Fruit fly (Drosophila melanogaster) whole organism: ENCODE results near the gene Iru.

Source experiments
- CG8478 ChIP-seq: fragments of >200 bp; optimal IDR thresholded peaks from 2 replicates; lab custom pipeline; 2018; ENCODE audit warnings: inconsistent platforms
- Dll ChIP-seq: fragments of >200 bp; optimal IDR thresholded peaks from 2 replicates; lab custom pipeline; 2017
- EcR ChIP-seq, 2 experiments: fragments of >200 bp; optimal IDR thresholded peaks; 2 replicates each; lab custom pipeline; 2017; ENCODE audit warnings: missing biosample characterization in 2 of 2, missing genetic modification characterization in 2 of 2, missing genetic modification reagents in 2 of 2
- psq ChIP-seq: fragments of >200 bp; optimal IDR thresholded peaks from 2 replicates; lab custom pipeline; 2017
- usp ChIP-seq: fragments of >200 bp; optimal IDR thresholded peaks from 2 replicates; lab custom pipeline; 2017; ENCODE audit warnings: missing biosample characterization, missing genetic modification characterization, mixed read lengths

dm6 chr3R:9013765-9014380 is 7.6 kb downstream of the Iru start:
- TF ChIP-seq CG8478 (no peak), usp (GFP tag; lab: Kevin White, UChicago) (no peak), psq (lab: Kevin White, UChicago) (no peak), Dll (lab: Kevin White, UChicago) (no peak), EcR (GFP tag; optimal IDR thresholded peaks at IDR 0.05; lab: Kevin White, UChicago) (no peak)
